Fruit fly (Drosophila melanogaster) whole organism, wandering third instar larva: ENCODE results near the gene CG31251.

Experiments
- CG9705 ChIP-seq: fragments of 200-800 bp; sonication (Bioruptor generic); optimal IDR thresholded peaks from 2 replicates; lab custom pipeline; 2018; ENCODE audit warnings: missing biosample characterization, mild to moderate bottlenecking, missing genetic modification characterization
- Hr78 ChIP-seq: fragments of >200 bp; optimal IDR thresholded peaks from 2 replicates; lab custom pipeline; 2017; ENCODE audit warnings: missing biosample characterization, missing genetic modification characterization
- brk ChIP-seq: fragments of 200-800 bp; sonication (Bioruptor generic); optimal IDR thresholded peaks from 2 replicates; lab custom pipeline; 2016; ENCODE audit warnings: missing biosample characterization, mild to moderate bottlenecking, missing genetic modification characterization
- dsf ChIP-seq: sonication (Bioruptor generic); optimal IDR thresholded peaks from 2 replicates; lab custom pipeline; 2016; ENCODE audit warnings: missing biosample characterization, missing genetic modification characterization, borderline replicate concordance
- fru ChIP-seq: fragments of 200-800 bp; sonication (Bioruptor generic); optimal IDR thresholded peaks from 3 replicates; lab custom pipeline; 2016; ENCODE audit warnings: missing biosample characterization, mild to moderate bottlenecking, missing genetic modification characterization
- jim ChIP-seq: fragments of 175-275, 200-325 bp; sonication (Bioruptor generic); optimal IDR thresholded peaks from 2 replicates; lab custom pipeline; 2016; ENCODE audit warnings: missing biosample characterization, mild to moderate bottlenecking, missing genetic modification characterization
- lola ChIP-seq: fragments of >200 bp; optimal IDR thresholded peaks from 2 replicates; lab custom pipeline; 2017; ENCODE audit warnings: missing biosample characterization, missing genetic modification characterization
- psq ChIP-seq: fragments of 200-800 bp; sonication (Bioruptor generic); optimal IDR thresholded peaks from 3 replicates; lab custom pipeline; 2017; ENCODE audit warnings: missing biosample characterization, mild to moderate bottlenecking, missing genetic modification characterization, moderate library complexity
- woc ChIP-seq: sonication (Bioruptor generic); optimal IDR thresholded peaks from 2 replicates; lab custom pipeline; 2016; ENCODE audit warnings: missing biosample characterization, mild to moderate bottlenecking, missing genetic modification characterization

DNA sequence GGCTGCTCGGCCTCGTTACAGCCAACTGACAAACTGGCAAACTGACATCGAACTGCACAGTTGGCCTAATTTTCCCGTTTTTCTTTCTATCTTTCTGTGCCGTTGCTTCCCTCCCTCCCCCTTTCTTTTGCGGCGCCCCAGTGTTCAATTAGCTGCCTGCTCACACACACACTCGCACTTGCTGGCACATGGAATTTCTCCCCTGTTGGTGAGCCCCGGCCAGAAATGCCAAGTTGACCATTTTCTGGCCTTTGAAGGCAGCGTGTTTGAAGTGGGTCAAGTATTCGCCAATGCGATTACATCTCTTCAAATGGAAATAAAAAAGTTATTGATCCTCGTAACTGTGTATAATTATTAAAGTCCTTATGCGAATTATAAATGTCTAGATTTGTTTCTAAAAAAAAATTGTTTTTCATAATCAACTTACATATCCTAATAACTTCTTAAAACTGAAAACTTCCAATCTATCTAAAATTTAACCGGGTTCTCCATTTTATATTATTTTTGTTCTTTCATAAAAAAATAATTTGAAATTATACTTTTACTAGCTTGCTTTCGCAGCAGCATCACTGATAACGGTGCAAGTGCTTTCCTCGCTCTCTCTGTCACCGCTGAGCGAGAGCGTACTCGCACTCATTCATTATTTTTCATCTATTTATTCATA is 3.9 kb downstream of the CG31251 start:
- TF ChIP-seq CG9705, result no peak
- TF ChIP-seq psq (GFP tag; lab: Kevin White, UChicago), result no peak
- TF ChIP-seq jim (GFP tag; lab: Kevin White, UChicago), result no peak
- no peak for TF ChIP-seq dsf (GFP tag; lab: Kevin White, UChicago)
- no peak for TF ChIP-seq Hr78 (GFP tag; lab: Kevin White, UChicago)
- peak; percentile 64 for TF ChIP-seq woc (GFP tag; lab: Kevin White, UChicago)
- no peak for TF ChIP-seq brk
- TF ChIP-seq fru (GFP tag; lab: Kevin White, UChicago), result peak; percentile 22
- TF ChIP-seq lola (GFP tag; lab: Kevin White, UChicago), result no peak
